Fruit fly (Drosophila melanogaster) ovary, adult (tissue): ENCODE measurements around the gene CG3984.

ENCODE experiments used
- CG17801 ChIP-seq: fragments of 200-800 bp; optimal IDR thresholded peaks from 2 replicates; lab custom pipeline; 2019; ENCODE audit warnings: missing biosample characterization, mild to moderate bottlenecking, missing genetic modification characterization, moderate library complexity; ENCODE audit not compliant: partially characterized antibody

The CG3984 gene

dm6 chr3R:15139816-15140473 lies 3.0 kb downstream of the CG3984 start, which contains the start of gene CG3987:
CG3987 (plus strand) TSS chr3R:15139958.
- no peak for TF ChIP-seq CG17801 (GFP tag; lab: Kevin White, UChicago)

dm6 chr3R:15145491-15145890 lies 8.5 kb downstream of the CG3984 start:
- TF ChIP-seq CG17801 (GFP tag; lab: Kevin White, UChicago), result no peak

dm6 chr3R:15146408-15147037 lies 9.6 kb downstream of the CG3984 start:
- TF ChIP-seq CG17801 (GFP tag; lab: Kevin White, UChicago), result no peak

dm6 chr3R:15147038-15147744 lies 10.2 kb downstream of the CG3984 start, which contains the start of gene Glys:
Glys (minus strand) TSS chr3R:15147531.
- TF ChIP-seq CG17801 (GFP tag; lab: Kevin White, UChicago), result peak; percentile 79

dm6 chr3R:15147872-15148444 lies 11.0 kb downstream of the CG3984 start:
- no peak for TF ChIP-seq CG17801 (GFP tag; lab: Kevin White, UChicago)

dm6 chr3R:15148562-15148961 lies 11.6 kb downstream of the CG3984 start:
- TF ChIP-seq CG17801 (GFP tag; lab: Kevin White, UChicago), result no peak

- no peak for TF ChIP-seq CG17801 (GFP tag; lab: Kevin White, UChicago)
Observed at dm6 chr3R:15149772-15150512, 13.0 kb downstream of the CG3984 start, which contains the start of gene Gyc88E. Gyc88E (plus strand) TSS chr3R:15150375.

DNA sequence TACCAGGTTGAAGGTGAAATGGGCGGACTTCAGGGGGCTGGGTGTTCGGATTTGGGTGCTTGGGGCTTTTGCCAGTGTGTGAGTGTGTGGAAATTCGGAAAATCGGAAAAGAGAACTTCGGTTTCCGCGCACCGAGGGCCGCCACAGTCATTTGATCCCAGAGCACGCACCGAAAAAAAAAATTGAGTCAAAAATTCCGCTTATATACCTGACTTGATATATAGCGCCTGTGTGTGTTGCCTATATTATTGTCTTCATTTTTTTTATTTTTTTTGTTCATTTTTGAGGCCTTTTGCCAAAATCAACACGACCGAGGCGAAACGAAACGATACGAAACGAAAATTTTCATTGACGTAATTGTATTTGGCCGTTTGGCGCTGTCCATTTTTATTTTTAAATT lies 40.3 kb downstream of the CG3984 start:
- no peak for TF ChIP-seq CG17801 (GFP tag; lab: Kevin White, UChicago)

dm6 chr3R:15181467-15181866 lies 44.5 kb downstream of the CG3984 start, which contains the start of gene Mf:
Mf (minus strand) TSS chr3R:15181510.
- TF ChIP-seq CG17801 (GFP tag; lab: Kevin White, UChicago), result no peak
